Worm (Caenorhabditis elegans): ENCODE data around the gene B0035.18.
A peak's percentile ranks its signal among the peaks of the same experiment; 100 is the strongest.

Gene B0035.18

ce11 chrIV:11314885-11315284 lies 5.2 kb upstream of the B0035.18 start, which contains the start of the genes B0035.3, B0035.22 and pfd-4:
Gene B0035.3 (minus strand): TSS chrIV:11314998.
Gene B0035.22 (plus strand): TSS chrIV:11315153.
Gene pfd-4 (plus strand): TSS chrIV:11315207.
- TF ChIP-seq pha-4 (tag; optimal IDR thresholded peaks at IDR 0.05) (peak; percentile 60), nhr-237 (tag; optimal IDR thresholded peaks at IDR 0.05) (no peak), nhr-25 (tag; optimal IDR thresholded peaks at IDR 0.05) (peak; percentile 3), pqm-1 (tag; optimal IDR thresholded peaks at IDR 0.05) (no peak), eor-1 (tag; optimal IDR thresholded peaks at IDR 0.05) (no peak), lin-39 (tag; optimal IDR thresholded peaks at IDR 0.05) (no peak), sea-2 (GFP tag; optimal IDR thresholded peaks at IDR 0.05) (no peak), fkh-2 (tag; optimal IDR thresholded peaks at IDR 0.05) (no peak), nhr-23 (tag; optimal IDR thresholded peaks at IDR 0.05) (peak; percentile 63), jun-1 (tag; optimal IDR thresholded peaks at IDR 0.05) (no peak), elt-3 (tag; optimal IDR thresholded peaks at IDR 0.05) (no peak), ztf-11 (tag; optimal IDR thresholded peaks at IDR 0.05) (no peak), nhr-43 (tag; optimal IDR thresholded peaks at IDR 0.05; ENCODE audit: poor library complexity, severe bottlenecking) (peak; percentile 68), daf-12 (tag; optimal IDR thresholded peaks at IDR 0.05) (no peak), hmg-11 (tag; optimal IDR thresholded peaks at IDR 0.05) (peak; percentile 25), ceh-28 (tag; optimal IDR thresholded peaks at IDR 0.05) (no peak), egl-5 (tag; optimal IDR thresholded peaks at IDR 0.05) (no peak), lin-15B (tag; optimal IDR thresholded peaks at IDR 0.05) (peak; percentile 85), ceh-16 (tag; optimal IDR thresholded peaks at IDR 0.05) (no peak), nhr-11 (tag; optimal IDR thresholded peaks at IDR 0.05) (no peak), R02D3.7 (tag; optimal IDR thresholded peaks at IDR 0.05) (no peak), aly-2 (tag; optimal IDR thresholded peaks at IDR 0.05) (no peak), skn-1 (tag; optimal IDR thresholded peaks at IDR 0.05) (no peak), ztf-4 (tag; optimal IDR thresholded peaks at IDR 0.05) (no peak), elt-2 (tag; optimal IDR thresholded peaks at IDR 0.05) (no peak), nfya-1 (tag; optimal IDR thresholded peaks at IDR 0.05; ENCODE audit: insufficient read depth) (peak; percentile 62), tbx-2 (tag; optimal IDR thresholded peaks at IDR 0.05) (no peak), ceh-9 (tag; optimal IDR thresholded peaks at IDR 0.05) (no peak), nhr-12 (tag; optimal IDR thresholded peaks at IDR 0.05) (no peak), unc-39 (tag; optimal IDR thresholded peaks at IDR 0.05) (no peak), snpc-4 (tag; optimal IDR thresholded peaks at IDR 0.05) (peak; percentile 18), ama-1 (optimal IDR thresholded peaks at IDR 0.05) (no peak)

- TF ChIP-seq elt-3 (tag; optimal IDR thresholded peaks at IDR 0.05) = no peak
- TF ChIP-seq unc-39 (tag; optimal IDR thresholded peaks at IDR 0.05) = no peak
- no peak for TF ChIP-seq ceh-82 (tag; optimal IDR thresholded peaks at IDR 0.05)
- TF ChIP-seq nhr-43 (tag; optimal IDR thresholded peaks at IDR 0.05; ENCODE audit: poor library complexity, severe bottlenecking) = no peak
- TF ChIP-seq nfya-1 (tag; optimal IDR thresholded peaks at IDR 0.05; ENCODE audit: insufficient read depth) = no peak
- no peak for TF ChIP-seq nhr-67 (tag; optimal IDR thresholded peaks at IDR 0.05)
- TF ChIP-seq aly-2 (tag; optimal IDR thresholded peaks at IDR 0.05) = no peak
- TF ChIP-seq sea-2 (GFP tag; optimal IDR thresholded peaks at IDR 0.05) = no peak
- TF ChIP-seq ztf-11 (tag; optimal IDR thresholded peaks at IDR 0.05) = no peak
- no peak for TF ChIP-seq lin-39 (tag; optimal IDR thresholded peaks at IDR 0.05)
- no peak for TF ChIP-seq ceh-16 (tag; optimal IDR thresholded peaks at IDR 0.05)
- TF ChIP-seq ZK546.5 (tag; optimal IDR thresholded peaks at IDR 0.05) = no peak
- no peak for TF ChIP-seq snpc-4 (tag; optimal IDR thresholded peaks at IDR 0.05)
- TF ChIP-seq ztf-4 (tag; optimal IDR thresholded peaks at IDR 0.05) = no peak
- no peak for TF ChIP-seq pha-4 (tag; optimal IDR thresholded peaks at IDR 0.05)
- no peak for TF ChIP-seq fos-1 (tag; optimal IDR thresholded peaks at IDR 0.05)
- no peak for TF ChIP-seq nhr-25 (tag; optimal IDR thresholded peaks at IDR 0.05)
- no peak for TF ChIP-seq nhr-23 (tag; optimal IDR thresholded peaks at IDR 0.05)
Observed at ce11 chrIV:11315688-11316087, 4.4 kb upstream of the B0035.18 start.

ce11 chrIV:11316106-11316505 lies 4.0 kb upstream of the B0035.18 start:
- TF ChIP-seq ceh-16 (tag; optimal IDR thresholded peaks at IDR 0.05) (no peak), nhr-76 (tag; optimal IDR thresholded peaks at IDR 0.05) (no peak), skn-1 (tag; optimal IDR thresholded peaks at IDR 0.05) (peak; percentile 81)

- TF ChIP-seq pha-4 (tag; optimal IDR thresholded peaks at IDR 0.05) = peak; percentile 57
- TF ChIP-seq aly-2 (tag; optimal IDR thresholded peaks at IDR 0.05) = no peak
Observed at ce11 chrIV:11316640-11317039, 3.5 kb upstream of the B0035.18 start.

Data from whole organism, L3 larva.